Fruit fly (Drosophila melanogaster): Measurements from ENCODE around the gene CG43736.

The CG43736 gene

DNA sequence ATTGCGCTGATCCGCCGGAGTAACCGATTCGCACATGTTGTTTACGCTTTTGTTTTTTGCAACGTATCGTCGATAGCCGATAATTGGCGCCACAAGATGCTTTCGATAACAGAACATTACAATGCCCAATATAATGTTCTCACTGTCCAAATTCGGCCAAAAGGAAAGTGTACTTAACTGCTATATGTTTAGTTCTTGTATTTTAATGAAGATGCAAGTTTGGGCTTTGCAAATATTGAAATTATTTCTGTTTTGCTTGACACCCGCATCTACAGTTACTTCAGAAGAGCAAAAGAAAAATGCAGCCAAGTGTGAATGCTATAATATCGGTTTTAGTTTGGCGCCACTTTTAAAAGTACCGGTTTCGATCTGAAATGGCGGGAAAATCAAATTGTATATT lies 11.1 kb upstream of the CG43736 start (continued):
- TF ChIP-seq vvl (GFP tag; IDR thresholded peaks at IDR 0.05) = peak; percentile 93
- TF ChIP-seq Bdp1 (GFP tag; optimal IDR thresholded peaks at IDR 0.05) = peak; percentile 81
- TF ChIP-seq insv (GFP tag; optimal IDR thresholded peaks at IDR 0.05) = peak in 1 of 2 experiments; percentile 62
- TF ChIP-seq CG10321 (GFP tag; IDR thresholded peaks at IDR 0.05) = peak; percentile 53; the same call in 1 of the 2 replicates
- TF ChIP-seq al (GFP tag; IDR thresholded peaks at IDR 0.05) = peak; percentile 58; the same call in 1 of the 2 replicates
- peak; percentile 41; the same call in 1 of the 2 replicates for TF ChIP-seq Bgb (GFP tag; IDR thresholded peaks at IDR 0.05; ENCODE audit: partially characterized antibody)
- TF ChIP-seq MBD-R2 (GFP tag; IDR thresholded peaks at IDR 0.05) = peak; percentile 80; the same call in 1 of the 2 replicates
- TF ChIP-seq hkb (optimal IDR thresholded peaks at IDR 0.05) = no peak
- TF ChIP-seq hkb (GFP tag; IDR thresholded peaks at IDR 0.05) = peak; percentile 77
- TF ChIP-seq lola (GFP tag; optimal IDR thresholded peaks at IDR 0.05) = peak in 2 of 3 experiments; percentile 86 to 99
- TF ChIP-seq pb (GFP tag; optimal IDR thresholded peaks at IDR 0.05) = peak; percentile 91
- TF ChIP-seq usp (GFP tag; optimal IDR thresholded peaks at IDR 0.05) = no peak
- peak; percentile 98 for TF ChIP-seq sens (GFP tag)
- TF ChIP-seq tgo (GFP tag; IDR thresholded peaks at IDR 0.05) = peak; percentile 81
- TF ChIP-seq CG11247 (GFP tag; IDR thresholded peaks at IDR 0.05) = peak; percentile 90
- peak; percentile 87 for TF ChIP-seq Mrtf (GFP tag; IDR thresholded peaks at IDR 0.05)
- TF ChIP-seq abd-A (tag; optimal IDR thresholded peaks at IDR 0.05) = peak; percentile 74
- peak; percentile 83 for TF ChIP-seq dmrt11E (tag; optimal IDR thresholded peaks at IDR 0.05)
- peak; percentile 79 for TF ChIP-seq Gug (GFP tag; IDR thresholded peaks at IDR 0.05)
- TF ChIP-seq gce (GFP tag; IDR thresholded peaks at IDR 0.05) = 0 out of 3 replicates have a peak, but pooled peaks have one; percentile 44
- TF ChIP-seq CG9609 (GFP tag; optimal IDR thresholded peaks at IDR 0.05) = peak; percentile 93
- peak; percentile 87 for TF ChIP-seq repo (GFP tag; optimal IDR thresholded peaks at IDR 0.05)
- peak; percentile 91 for TF ChIP-seq CG10147 (GFP tag; optimal IDR thresholded peaks at IDR 0.05)
- TF ChIP-seq CG3847 (GFP tag; IDR thresholded peaks at IDR 0.05) = peak; percentile 87
- TF ChIP-seq pan (optimal IDR thresholded peaks at IDR 0.05) = no peak
- peak in 1 of 2 experiments; percentile 91 for TF ChIP-seq pan (GFP tag; optimal IDR thresholded peaks at IDR 0.05 in 1 of 2, IDR thresholded peaks at IDR 0.05 in 1 of 2)
- peak; percentile 85 for TF ChIP-seq Sox100B (GFP tag; optimal IDR thresholded peaks at IDR 0.05)
- peak; percentile 92 for TF ChIP-seq CHES-1-like (GFP tag; optimal IDR thresholded peaks at IDR 0.05)
- peak; percentile 59 for TF ChIP-seq CG4360 (GFP tag; IDR thresholded peaks at IDR 0.05)
- TF ChIP-seq CG3281 (GFP tag; optimal IDR thresholded peaks at IDR 0.05) = peak; percentile 91
- peak; percentile 89 for TF ChIP-seq Xrp1 (GFP tag; IDR thresholded peaks at IDR 0.05)
- peak; percentile 68 for TF ChIP-seq B-H1 (GFP tag; IDR thresholded peaks at IDR 0.05)
- TF ChIP-seq CG17385 (GFP tag; optimal IDR thresholded peaks at IDR 0.05) = peak; percentile 83
- TF ChIP-seq CG10431 (GFP tag; optimal IDR thresholded peaks at IDR 0.05) = peak; percentile 64
- TF ChIP-seq CG1792 (GFP tag; optimal IDR thresholded peaks at IDR 0.05) = peak; percentile 88
- TF ChIP-seq CG7271 (tag; optimal IDR thresholded peaks at IDR 0.05) = peak; percentile 42
- peak; percentile 92 for TF ChIP-seq Oli (tag; optimal IDR thresholded peaks at IDR 0.05)
- no peak for TF ChIP-seq cad (GFP tag; optimal IDR thresholded peaks at IDR 0.05)
- peak; percentile 95 for TF ChIP-seq mam (GFP tag; optimal IDR thresholded peaks at IDR 0.05)
- TF ChIP-seq Lim3 (GFP tag; IDR thresholded peaks at IDR 0.05) = 0 out of 2 replicates have a peak, but pooled peaks have one; percentile 38
- TF ChIP-seq gfzf (GFP tag; optimal IDR thresholded peaks at IDR 0.05) = peak; percentile 38
- peak; percentile 83 for TF ChIP-seq CG15011 (GFP tag; optimal IDR thresholded peaks at IDR 0.05)
- TF ChIP-seq CG4282 (GFP tag; optimal IDR thresholded peaks at IDR 0.05) = peak; percentile 75
- peak; percentile 84 for TF ChIP-seq Mes4 (GFP tag; optimal IDR thresholded peaks at IDR 0.05)
- TF ChIP-seq cato (GFP tag; optimal IDR thresholded peaks at IDR 0.05; ENCODE audit: borderline replicate concordance) = peak; percentile 81
- TF ChIP-seq CG17568 (GFP tag; optimal IDR thresholded peaks at IDR 0.05) = no peak
- TF ChIP-seq tin (GFP tag; optimal IDR thresholded peaks at IDR 0.05) = peak; percentile 92
- TF ChIP-seq Camta (GFP tag; optimal IDR thresholded peaks at IDR 0.05) = peak; percentile 91
- TF ChIP-seq dati (GFP tag; IDR thresholded peaks at IDR 0.05) = 0 out of 2 replicates have a peak, but pooled peaks have one; percentile 37
- peak; percentile 92 for TF ChIP-seq tx (GFP tag; optimal IDR thresholded peaks at IDR 0.05)
- peak; percentile 91 for TF ChIP-seq her (GFP tag; optimal IDR thresholded peaks at IDR 0.05)
- peak; percentile 48; the same call in 1 of the 3 replicates for TF ChIP-seq jigr1 (GFP tag; IDR thresholded peaks at IDR 0.05)

Measured in whole organism, embryonic.